Fruit fly (Drosophila melanogaster) Kc167 (cell line): ENCODE data around the gene CG32270.

Experiments used
- Myc ChIP-seq: fragments of >200 bp; optimal IDR thresholded peaks from 2 replicates; lab custom pipeline; 2017; ENCODE audit warnings: missing external identifiers
- Sin3A ChIP-seq: fragments of >200 bp; optimal IDR thresholded peaks from 2 replicates; lab custom pipeline; 2018; ENCODE audit warnings: missing external identifiers
- h ChIP-seq: fragments of >200 bp; optimal IDR thresholded peaks from 3 replicates; lab custom pipeline; 2018; ENCODE audit warnings: missing external identifiers
- insv ChIP-seq: fragments of >200 bp; optimal IDR thresholded peaks from 3 replicates; lab custom pipeline; 2018; ENCODE audit warnings: missing external identifiers
- psq ChIP-seq: fragments of >200 bp; optimal IDR thresholded peaks from 2 replicates; lab custom pipeline; 2017; ENCODE audit warnings: missing external identifiers
- ttk ChIP-seq: sonication (Bioruptor generic); optimal IDR thresholded peaks from 2 replicates; lab custom pipeline; 2017; ENCODE audit warnings: missing external identifiers

- TF ChIP-seq Myc (lab: Kevin White, UChicago) = no peak
- TF ChIP-seq Sin3A = no peak
- no peak for TF ChIP-seq h
- no peak for TF ChIP-seq psq (lab: Kevin White, UChicago)
- TF ChIP-seq insv (lab: Kevin White, UChicago) = no peak
- TF ChIP-seq ttk (lab: Kevin White, UChicago) = no peak
Measured at dm6 chr3L:3189647-3190046, 19.1 kb downstream of the CG32270 start, which contains the start of the genes CG42525 and CG14958.
